Worm (Caenorhabditis elegans) whole organism, young adult: ENCODE data around the gene eat-2.
A peak's percentile ranks its signal among the peaks of the same experiment; 100 is the strongest.

Source experiments
- B0035.1 ChIP-seq: sonication (generic microtip); optimal IDR thresholded peaks from 2 replicates; lab custom pipeline; 2016; ENCODE audit warnings: missing genetic modification characterization, mild to moderate bottlenecking, missing compliant biosample characterization, missing genotype, missing genetic modification reagents
- B0336.3 ChIP-seq: fragments of 200-800 bp; sonication (Bioruptor generic); IDR thresholded peaks from 2 replicates; pipeline ENCODE4 v1.3.6; 2022; ENCODE audit warnings: missing genetic modification characterization, missing compliant biosample characterization
- C17E4.6 ChIP-seq: fragments of 200-800 bp; sonication (Bioruptor generic); IDR thresholded peaks from 2 replicates; pipeline ENCODE4 v1.3.6; 2022; ENCODE audit warnings: missing genetic modification reagents, missing genetic modification characterization, missing compliant biosample characterization
- F10E7.11 ChIP-seq: sonication (generic microtip); optimal IDR thresholded peaks from 2 replicates; lab custom pipeline; 2017; ENCODE audit warnings: mild to moderate bottlenecking, missing genetic modification characterization, moderate library complexity, missing compliant biosample characterization
- F33H1.4 ChIP-seq: fragments of 200-800 bp; sonication (Bioruptor generic); IDR thresholded peaks from 2 replicates; pipeline ENCODE4 v1.3.6; 2022; ENCODE audit warnings: missing genetic modification reagents, missing genetic modification characterization, missing compliant biosample characterization
- F37B4.10 ChIP-seq: fragments of 200-800 bp; sonication (Bioruptor generic); IDR thresholded peaks from 2 replicates; pipeline ENCODE4 v1.3.6; 2022; ENCODE audit warnings: missing genetic modification characterization, missing compliant biosample characterization
- F49E8.2 ChIP-seq: sonication (generic microtip); optimal IDR thresholded peaks from 3 replicates; lab custom pipeline; 2017; ENCODE audit warnings: missing genetic modification characterization, mild to moderate bottlenecking, missing compliant biosample characterization, antibody characterized with exemption, moderate library complexity; ENCODE audit not compliant: insufficient read depth
- F57C9.4 ChIP-seq: sonication (generic microtip); optimal IDR thresholded peaks from 2 replicates; lab custom pipeline; 2017; ENCODE audit warnings: mild to moderate bottlenecking, missing genetic modification characterization, missing compliant biosample characterization
- K11D2.4 ChIP-seq: fragments of 200-800 bp; sonication (Bioruptor generic); IDR thresholded peaks from 2 replicates; pipeline ENCODE4 v1.3.6; 2022; ENCODE audit warnings: missing genetic modification reagents, missing genetic modification characterization, missing compliant biosample characterization
- T26A5.8 ChIP-seq: sonication (generic microtip); optimal IDR thresholded peaks from 2 replicates; lab custom pipeline; 2016; ENCODE audit warnings: missing genetic modification characterization, missing compliant biosample characterization
- Y53G8AR.9 ChIP-seq: fragments of 200-800 bp; sonication (Bioruptor generic); conservative IDR thresholded peaks from 2 replicates; pipeline ENCODE4 v1.3.6; 2022; ENCODE audit warnings: missing genetic modification reagents, missing genetic modification characterization, missing compliant biosample characterization
- Y56A3A.18 ChIP-seq: fragments of 200-800 bp; sonication (Bioruptor generic); IDR thresholded peaks from 2 replicates; pipeline ENCODE4 v1.3.6; 2022; ENCODE audit warnings: missing genetic modification reagents, missing genetic modification characterization, missing compliant biosample characterization
- akir-1 ChIP-seq: fragments of 200-800 bp; sonication (Bioruptor generic); optimal IDR thresholded peaks from 2 replicates; lab custom pipeline; 2018; ENCODE audit warnings: mild to moderate bottlenecking, missing genetic modification characterization, moderate library complexity, missing compliant biosample characterization
- aptf-2 ChIP-seq: fragments of 200-800 bp; sonication (Bioruptor generic); conservative IDR thresholded peaks from 2 replicates; pipeline ENCODE4 v1.3.6; 2022; ENCODE audit warnings: missing genetic modification reagents, missing genetic modification characterization, missing compliant biosample characterization
- aptf-3 ChIP-seq: fragments of 200-800 bp; sonication (Bioruptor generic); IDR thresholded peaks from 2 replicates; pipeline ENCODE4 v1.3.6; 2022; ENCODE audit warnings: missing genetic modification characterization, missing compliant biosample characterization
- atf-7 ChIP-seq: sonication (generic microtip); optimal IDR thresholded peaks from 2 replicates; lab custom pipeline; 2017; ENCODE audit warnings: mild to moderate bottlenecking, missing genetic modification characterization, missing compliant biosample characterization
- attf-3 ChIP-seq: fragments of 200-800 bp; sonication (Bioruptor generic); conservative IDR thresholded peaks from 2 replicates; pipeline ENCODE4 v1.3.6; 2022; ENCODE audit warnings: missing genetic modification reagents, missing genetic modification characterization, missing compliant biosample characterization
- bed-1 ChIP-seq: fragments of 200-800 bp; sonication (Bioruptor generic); IDR thresholded peaks from 2 replicates; pipeline ENCODE4 v1.3.6; 2022; ENCODE audit warnings: missing genetic modification reagents, missing genetic modification characterization, missing compliant biosample characterization
- bed-2 ChIP-seq: fragments of 200-800 bp; sonication (Bioruptor generic); IDR thresholded peaks from 2 replicates; pipeline ENCODE4 v1.3.6; 2022; ENCODE audit warnings: missing genetic modification reagents, missing genetic modification characterization, missing compliant biosample characterization
- ccch-3 ChIP-seq: fragments of 200-800 bp; sonication (Bioruptor generic); optimal IDR thresholded peaks from 2 replicates; lab custom pipeline; 2018; ENCODE audit warnings: mild to moderate bottlenecking, missing genetic modification characterization, missing compliant biosample characterization
- cebp-2 ChIP-seq: fragments of 200-800 bp; sonication (Bioruptor generic); IDR thresholded peaks from 2 replicates; pipeline ENCODE4 v1.3.6; 2022; ENCODE audit warnings: missing genetic modification characterization, missing compliant biosample characterization
- ceh-100 ChIP-seq: fragments of 200-800 bp; sonication (Bioruptor generic); IDR thresholded peaks from 2 replicates; pipeline ENCODE4 v1.3.6; 2022; ENCODE audit warnings: missing genetic modification reagents, missing genetic modification characterization, missing compliant biosample characterization
- efl-1 ChIP-seq: fragments of 150-350 bp; optimal IDR thresholded peaks from 2 replicates; lab custom pipeline; 2014; ENCODE audit warnings: missing biosample characterization, missing genetic modification reagents, missing genetic modification characterization
- egl-44 ChIP-seq: fragments of 200-800 bp; sonication (Bioruptor generic); IDR thresholded peaks from 2 replicates; pipeline ENCODE4 v1.3.6; 2022; ENCODE audit warnings: missing genetic modification reagents, missing genetic modification characterization, missing compliant biosample characterization
- hmg-1.2 ChIP-seq: fragments of 200-800 bp; sonication (Bioruptor generic); IDR thresholded peaks from 2 replicates; pipeline ENCODE4 v1.3.6; 2022; ENCODE audit warnings: missing genetic modification reagents, missing genetic modification characterization, missing compliant biosample characterization
- hmg-20 ChIP-seq: fragments of 200-800 bp; sonication (Bioruptor generic); IDR thresholded peaks from 2 replicates; pipeline ENCODE4 v1.3.6; 2022; ENCODE audit warnings: missing genetic modification reagents, missing genetic modification characterization, missing compliant biosample characterization
- let-607 ChIP-seq, 2 experiments: fragments of 200-800 bp in 1 of 2; sonication (Bioruptor generic) in 1 of 2; sonication (generic microtip) in 1 of 2; optimal IDR thresholded peaks; 2 replicates each; lab custom pipeline; 2016 to 2018; ENCODE audit warnings: mild to moderate bottlenecking in 2 of 2, missing compliant biosample characterization in 2 of 2, missing genetic modification characterization in 2 of 2, moderate library complexity in 2 of 2, missing genotype in 1 of 2
- lin-26 ChIP-seq: fragments of 200-800 bp; sonication (Bioruptor generic); IDR thresholded peaks from 2 replicates; pipeline ENCODE4 v1.3.6; 2022; ENCODE audit warnings: missing genetic modification reagents, missing genetic modification characterization, missing compliant biosample characterization
- lin-35 ChIP-seq, 3 experiments: fragments of 150-350 bp in 2 of 3; sonication (generic microtip) in 1 of 3; optimal IDR thresholded peaks; 2 replicates each; lab custom pipeline; 2014 to 2018; ENCODE audit warnings: missing biosample characterization in 3 of 3, missing genetic modification characterization in 3 of 3, missing genetic modification reagents in 3 of 3
- lin-54 ChIP-seq: fragments of 200-800 bp; sonication (Bioruptor generic); optimal IDR thresholded peaks from 2 replicates; lab custom pipeline; 2018; ENCODE audit warnings: mild to moderate bottlenecking, missing genetic modification characterization, missing compliant biosample characterization
- madf-10 ChIP-seq: sonication (generic microtip); optimal IDR thresholded peaks from 2 replicates; lab custom pipeline; 2016; ENCODE audit warnings: mild to moderate bottlenecking, missing genetic modification characterization, missing compliant biosample characterization
- madf-6 ChIP-seq: fragments of 200-800 bp; sonication (Bioruptor generic); IDR thresholded peaks from 2 replicates; pipeline ENCODE4 v1.3.6; 2022; ENCODE audit warnings: missing genetic modification reagents, missing genetic modification characterization, missing compliant biosample characterization
- mes-4 ChIP-seq: sonication (generic microtip); optimal IDR thresholded peaks from 2 replicates; lab custom pipeline; 2016; ENCODE audit warnings: missing genotype, missing genetic modification characterization, missing compliant biosample characterization
- mxl-1 ChIP-seq: sonication (generic microtip); optimal IDR thresholded peaks from 2 replicates; lab custom pipeline; 2016; ENCODE audit warnings: missing genetic modification characterization, missing compliant biosample characterization
- nfya-1 ChIP-seq: sonication (generic microtip); optimal IDR thresholded peaks from 2 replicates; lab custom pipeline; 2017; ENCODE audit warnings: antibody characterized with exemption, missing compliant biosample characterization, missing genetic modification characterization, borderline replicate concordance; ENCODE audit not compliant: insufficient read depth
- nhr-179 ChIP-seq: sonication (generic microtip); optimal IDR thresholded peaks from 2 replicates; lab custom pipeline; 2016; ENCODE audit warnings: mild to moderate bottlenecking, missing genetic modification characterization, missing compliant biosample characterization
- nhr-80 ChIP-seq: sonication (generic microtip); optimal IDR thresholded peaks from 2 replicates; lab custom pipeline; 2016; ENCODE audit warnings: missing genetic modification characterization, missing compliant biosample characterization
- pbrm-1 ChIP-seq: fragments of 200-800 bp; sonication (Bioruptor generic); IDR thresholded peaks from 2 replicates; pipeline ENCODE4 v1.3.6; 2022; ENCODE audit warnings: missing genetic modification reagents, missing genetic modification characterization, missing compliant biosample characterization
- pha-4 ChIP-seq: fragments of 150-350 bp; sonication (generic microtip); optimal IDR thresholded peaks from 2 replicates; lab custom pipeline; 2014; ENCODE audit warnings: missing biosample characterization, missing genetic modification reagents, missing genetic modification characterization
- rcor-1 ChIP-seq: fragments of 200-800 bp; sonication (Bioruptor generic); IDR thresholded peaks from 2 replicates; pipeline ENCODE4 v1.3.6; 2022; ENCODE audit warnings: missing genetic modification reagents, missing genetic modification characterization, missing compliant biosample characterization
- snpc-4 ChIP-seq, 5 experiments: fragments of 150-350 bp in 1 of 5; sonication (generic microtip) in 4 of 5; optimal IDR thresholded peaks; 2 replicates each; lab custom pipeline; 2014 to 2018; ENCODE audit warnings: missing genetic modification characterization in 5 of 5, missing biosample characterization in 3 of 5, antibody characterized with exemption in 2 of 5, mild to moderate bottlenecking in 2 of 5, missing compliant biosample characterization in 2 of 5, missing genotype in 2 of 5, moderate library complexity in 2 of 5, missing genetic modification reagents in 1 of 5
- tbx-9 ChIP-seq: sonication (generic microtip); optimal IDR thresholded peaks from 2 replicates; lab custom pipeline; 2016; ENCODE audit warnings: borderline replicate concordance, missing genetic modification characterization, inconsistent platforms, missing compliant biosample characterization
- unc-130 ChIP-seq: sonication (generic microtip); optimal IDR thresholded peaks from 2 replicates; lab custom pipeline; 2016; ENCODE audit warnings: missing genetic modification reagents, missing genetic modification characterization, missing compliant biosample characterization
- ztf-6 ChIP-seq: fragments of 200-800 bp; sonication (Bioruptor generic); IDR thresholded peaks from 2 replicates; pipeline ENCODE4 v1.3.6; 2022; ENCODE audit warnings: missing genetic modification reagents, missing genetic modification characterization, missing compliant biosample characterization

eat-2 gene

DNA sequence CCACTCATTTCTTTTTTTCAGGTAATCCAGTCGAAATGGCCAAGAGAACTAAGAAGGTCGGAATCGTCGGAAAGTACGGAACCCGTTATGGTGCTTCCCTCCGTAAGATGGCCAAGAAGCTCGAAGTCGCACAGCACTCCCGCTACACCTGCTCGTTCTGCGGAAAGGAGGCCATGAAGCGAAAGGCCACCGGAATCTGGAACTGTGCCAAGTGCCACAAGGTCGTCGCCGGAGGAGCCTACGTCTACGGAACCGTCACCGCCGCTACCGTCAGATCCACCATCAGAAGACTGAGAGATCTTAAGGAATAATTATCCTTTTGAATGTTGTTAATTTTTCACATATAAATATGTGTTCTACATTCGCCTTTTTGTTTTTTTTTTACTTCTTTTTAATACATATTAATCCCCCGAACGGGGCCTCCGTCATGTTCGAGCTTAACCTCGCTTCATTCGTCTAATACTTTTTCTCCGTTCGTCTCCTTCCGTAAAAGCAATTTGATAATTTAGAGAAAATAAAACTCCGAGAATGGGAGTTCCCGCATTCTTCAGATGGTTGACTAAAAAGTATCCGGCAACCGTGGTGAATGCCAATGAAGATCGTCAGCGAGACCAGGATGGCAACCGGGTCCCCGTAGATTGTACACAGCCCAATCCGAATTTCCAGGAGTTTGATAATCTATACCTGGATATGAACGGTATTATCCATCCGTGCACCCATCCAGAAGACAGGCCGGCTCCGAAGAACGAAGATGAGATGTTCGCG lies 16.0 kb downstream of the eat-2 start, which contains the start of the genes rpl-43 and xrn-2 (continued):
- TF ChIP-seq Y56A3A.18 (GFP tag; lab: Robert Waterston, UW) (peak; percentile 79), F57C9.4 (no peak), rcor-1 (GFP tag; lab: Robert Waterston, UW) (peak; percentile 72), unc-130 (GFP tag; lab: Kevin White, UChicago) (peak; percentile 84), lin-35 (GFP tag; optimal IDR thresholded peaks at IDR 0.05; lab: Kevin White, UChicago) (no peak), akir-1 (GFP tag; lab: Kevin White, UChicago) (no peak), snpc-4 (GFP tag; optimal IDR thresholded peaks at IDR 0.05; lab: Kevin White, UChicago) (peak; percentile 41), snpc-4 (tag; optimal IDR thresholded peaks at IDR 0.05; lab: Kevin White, UChicago) (peak in 2 of 4 experiments; percentile 11 to 54), egl-44 (GFP tag; lab: Robert Waterston, UW) (no peak), tbx-9 (tag; lab: Kevin White, UChicago) (peak; percentile 17), lin-26 (GFP tag; lab: Robert Waterston, UW) (peak; percentile 77; the same call in 1 of the 2 replicates), attf-3 (GFP tag; lab: Robert Waterston, UW) (no peak), ceh-100 (peak; percentile 72), B0336.3 (GFP tag; lab: Robert Waterston, UW) (peak; percentile 95), efl-1 (peak; percentile 7), pbrm-1 (GFP tag; lab: Robert Waterston, UW) (peak; percentile 60), atf-7 (tag; lab: Kevin White, UChicago) (peak; percentile 72), mes-4 (tag; lab: Kevin White, UChicago) (no peak), mxl-1 (tag; lab: Kevin White, UChicago) (no peak), nhr-80 (tag; lab: Kevin White, UChicago) (no peak)

DNA sequence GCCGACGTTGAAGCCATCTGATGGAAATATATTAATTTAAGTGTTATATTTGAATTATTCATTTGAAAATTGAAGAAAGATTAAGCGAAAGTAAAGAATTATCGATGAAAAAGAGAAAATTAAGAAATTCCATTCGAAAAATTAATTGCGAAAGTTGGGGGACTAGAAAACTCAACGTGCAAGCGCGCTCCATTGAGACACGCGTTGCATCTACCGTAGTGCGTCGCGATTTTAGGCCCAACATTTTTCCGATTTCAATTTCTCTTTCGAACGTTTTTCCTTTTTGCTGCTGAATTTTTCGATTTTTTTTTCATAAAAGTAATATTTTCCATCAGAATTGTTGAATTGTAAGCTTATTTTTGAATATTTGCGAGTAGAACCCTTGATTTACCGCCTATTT lies 17.1 kb downstream of the eat-2 start, which contains the start of gene Y48B6A.1:
Gene Y48B6A.1 (minus strand): TSS at position 17 of the 400 bp plus-strand sequence.
- TF ChIP-seq C17E4.6 (0 out of 2 replicates have a peak, but pooled peaks have one; percentile 20), aptf-3 (GFP tag; lab: Robert Waterston, UW) (no peak), let-607 (tag; optimal IDR thresholded peaks at IDR 0.05; lab: Kevin White, UChicago) (peak; percentile 42 to 69), pha-4 (tag; lab: Kevin White, UChicago) (peak; percentile 29), bed-2 (peak; percentile 80; the same call in 1 of the 2 replicates), hmg-20 (no peak), T26A5.8 (tag; lab: Kevin White, UChicago) (no peak), B0035.1 (tag; lab: Kevin White, UChicago) (no peak), nhr-179 (tag; lab: Kevin White, UChicago) (no peak), cebp-2 (GFP tag; lab: Robert Waterston, UW) (no peak), nhr-80 (tag; lab: Kevin White, UChicago) (peak; percentile 84), rcor-1 (GFP tag; lab: Robert Waterston, UW) (peak; percentile 87), F33H1.4 (GFP tag; lab: Robert Waterston, UW) (peak; percentile 76), hmg-1.2 (GFP tag; lab: Robert Waterston, UW) (peak; percentile 76), K11D2.4 (GFP tag; lab: Robert Waterston, UW) (peak; percentile 86), ztf-6 (peak; percentile 88), ccch-3 (GFP tag; lab: Kevin White, UChicago) (peak; percentile 80), lin-35 (GFP tag; optimal IDR thresholded peaks at IDR 0.05; lab: Kevin White, UChicago) (peak in 2 of 3 experiments; percentile 39 to 90), F37B4.10 (GFP tag; lab: Robert Waterston, UW) (no peak), F10E7.11 (tag; lab: Kevin White, UChicago) (no peak), nfya-1 (tag; lab: Kevin White, UChicago) (no peak), Y56A3A.18 (GFP tag; lab: Robert Waterston, UW) (0 out of 2 replicates have a peak, but pooled peaks have one; percentile 23), madf-6 (GFP tag; lab: Robert Waterston, UW) (peak; percentile 80), lin-54 (GFP tag; lab: Kevin White, UChicago) (peak; percentile 87), Y53G8AR.9 (peak; percentile 93), bed-1 (GFP tag; lab: Robert Waterston, UW) (no peak), aptf-2 (peak; percentile 88), attf-3 (GFP tag; lab: Robert Waterston, UW) (peak; percentile 66), F49E8.2 (tag; lab: Kevin White, UChicago) (peak; percentile 92), ceh-100 (peak; percentile 89), madf-10 (tag; lab: Kevin White, UChicago) (peak; percentile 78)
